Worm (Caenorhabditis elegans) whole organism, L2 larva: ENCODE measurements around the gene srbc-44.

Source experiments
- F13H6.1 ChIP-seq: sonication (generic microtip); optimal IDR thresholded peaks from 2 replicates; lab custom pipeline; 2016; ENCODE audit warnings: missing genetic modification characterization, missing compliant biosample characterization
- R02D3.7 ChIP-seq: fragments of 150-350 bp; optimal IDR thresholded peaks from 2 replicates; lab custom pipeline; 2014; ENCODE audit warnings: missing biosample characterization, missing genetic modification characterization
- Y55F3AM.14 ChIP-seq: fragments of 200-800 bp; sonication (Bioruptor generic); optimal IDR thresholded peaks from 2 replicates; lab custom pipeline; 2018; ENCODE audit warnings: mild to moderate bottlenecking, missing genetic modification characterization, missing compliant biosample characterization
- ZK546.5 ChIP-seq: sonication (generic microtip); optimal IDR thresholded peaks from 2 replicates; lab custom pipeline; 2017; ENCODE audit warnings: missing biosample characterization, missing genetic modification characterization
- alr-1 ChIP-seq: fragments of 150-350 bp; optimal IDR thresholded peaks from 2 replicates; lab custom pipeline; 2014; ENCODE audit warnings: missing biosample characterization, missing genetic modification characterization
- aly-2 ChIP-seq: fragments of 150-350 bp; optimal IDR thresholded peaks from 2 replicates; lab custom pipeline; 2014; ENCODE audit warnings: missing biosample characterization, missing genetic modification characterization
- ama-1 ChIP-seq: fragments of 150-350 bp; optimal IDR thresholded peaks from 2 replicates; lab custom pipeline; 2018; ENCODE audit warnings: inconsistent platforms
- ceh-16 ChIP-seq: fragments of 150-350 bp; optimal IDR thresholded peaks from 2 replicates; lab custom pipeline; 2014; ENCODE audit warnings: missing biosample characterization, missing genetic modification characterization
- ceh-82 ChIP-seq: fragments of 150-350 bp; optimal IDR thresholded peaks from 2 replicates; lab custom pipeline; 2014; ENCODE audit warnings: missing biosample characterization, missing genetic modification characterization
- dmd-4 ChIP-seq: sonication (generic microtip); optimal IDR thresholded peaks from 2 replicates; lab custom pipeline; 2017; ENCODE audit warnings: missing biosample characterization, missing genetic modification characterization
- egl-27 ChIP-seq: sonication (generic microtip); optimal IDR thresholded peaks from 3 replicates; lab custom pipeline; 2017; ENCODE audit warnings: missing biosample characterization, missing genetic modification reagents, missing genetic modification characterization
- elt-1 ChIP-seq: fragments of 150-350 bp; optimal IDR thresholded peaks from 2 replicates; lab custom pipeline; 2014; ENCODE audit warnings: missing biosample characterization, missing genetic modification characterization
- elt-3 ChIP-seq: sonication (generic microtip); optimal IDR thresholded peaks from 2 replicates; lab custom pipeline; 2017; ENCODE audit warnings: missing biosample characterization, missing genetic modification characterization
- fos-1 ChIP-seq: fragments of 150-350 bp; optimal IDR thresholded peaks from 2 replicates; lab custom pipeline; 2014; ENCODE audit warnings: missing biosample characterization, missing genetic modification characterization
- gmeb-1 ChIP-seq: fragments of 150-350 bp; optimal IDR thresholded peaks from 2 replicates; lab custom pipeline; 2014; ENCODE audit warnings: missing biosample characterization, missing genetic modification characterization
- lin-13 ChIP-seq: fragments of 150-350 bp; optimal IDR thresholded peaks from 2 replicates; lab custom pipeline; 2014; ENCODE audit warnings: missing biosample characterization, missing genetic modification reagents, missing genetic modification characterization
- lin-39 ChIP-seq: fragments of 150-350 bp; optimal IDR thresholded peaks from 2 replicates; lab custom pipeline; 2014; ENCODE audit warnings: missing biosample characterization, missing genetic modification reagents, missing genetic modification characterization
- lsy-2 ChIP-seq, 2 experiments: fragments of 150-350 bp in 1 of 2; sonication (generic microtip) in 1 of 2; optimal IDR thresholded peaks; 2 replicates each; lab custom pipeline; 2014 to 2017; ENCODE audit warnings: missing biosample characterization in 2 of 2, missing genetic modification characterization in 2 of 2
- mab-5 ChIP-seq: fragments of 150-350 bp; optimal IDR thresholded peaks from 2 replicates; lab custom pipeline; 2014; ENCODE audit warnings: missing biosample characterization, missing genetic modification characterization
- mbf-1 ChIP-seq: sonication (generic microtip); optimal IDR thresholded peaks from 2 replicates; lab custom pipeline; 2017; ENCODE audit warnings: missing biosample characterization, missing genetic modification characterization
- mdl-1 ChIP-seq, 2 experiments: fragments of 150-350 bp in 1 of 2; sonication (generic microtip) in 1 of 2; optimal IDR thresholded peaks; 2 replicates each; lab custom pipeline; 2017; ENCODE audit warnings: missing biosample characterization in 2 of 2, missing genetic modification characterization in 2 of 2
- nhr-10 ChIP-seq: sonication (generic microtip); optimal IDR thresholded peaks from 2 replicates; lab custom pipeline; 2017; ENCODE audit warnings: missing biosample characterization, missing genetic modification characterization
- nhr-11 ChIP-seq: fragments of 150-350 bp; optimal IDR thresholded peaks from 2 replicates; lab custom pipeline; 2014; ENCODE audit warnings: missing biosample characterization, missing genetic modification characterization
- nhr-12 ChIP-seq: fragments of 150-350 bp; optimal IDR thresholded peaks from 2 replicates; lab custom pipeline; 2014; ENCODE audit warnings: missing biosample characterization, missing genetic modification characterization
- nhr-129 ChIP-seq: fragments of 150-350 bp; optimal IDR thresholded peaks from 2 replicates; lab custom pipeline; 2014; ENCODE audit warnings: missing biosample characterization, missing genetic modification characterization
- nhr-21 ChIP-seq: fragments of 150-350 bp; optimal IDR thresholded peaks from 2 replicates; lab custom pipeline; 2014; ENCODE audit warnings: missing biosample characterization, missing genetic modification characterization
- nhr-23 ChIP-seq: fragments of 150-350 bp; optimal IDR thresholded peaks from 2 replicates; lab custom pipeline; 2014; ENCODE audit warnings: missing biosample characterization, missing genetic modification reagents, missing genetic modification characterization
- nhr-237 ChIP-seq: fragments of 150-350 bp; optimal IDR thresholded peaks from 2 replicates; lab custom pipeline; 2014; ENCODE audit warnings: missing biosample characterization, missing genetic modification characterization
- nhr-25 ChIP-seq: fragments of 150-350 bp; sonication (generic microtip); optimal IDR thresholded peaks from 3 replicates; lab custom pipeline; 2014; ENCODE audit warnings: missing biosample characterization, missing genetic modification characterization
- nhr-6 ChIP-seq: fragments of 150-350 bp; optimal IDR thresholded peaks from 2 replicates; lab custom pipeline; 2014; ENCODE audit warnings: missing biosample characterization, missing genetic modification characterization
- skn-1 ChIP-seq: sonication (generic microtip); optimal IDR thresholded peaks from 2 replicates; lab custom pipeline; 2017; ENCODE audit warnings: missing biosample characterization, missing genetic modification characterization
- sma-3 ChIP-seq: sonication (generic microtip); optimal IDR thresholded peaks from 2 replicates; lab custom pipeline; 2016; ENCODE audit warnings: missing genetic modification reagents, missing genetic modification characterization, missing compliant biosample characterization
- sma-9 ChIP-seq, 2 experiments: fragments of 150-350 bp in 1 of 2; sonication (generic microtip) in 1 of 2; optimal IDR thresholded peaks; 2 replicates each; lab custom pipeline; 2014 to 2016; ENCODE audit warnings: missing genetic modification characterization in 2 of 2, mild to moderate bottlenecking in 1 of 2, missing biosample characterization in 1 of 2, missing compliant biosample characterization in 1 of 2, missing genetic modification reagents in 1 of 2, moderate library complexity in 1 of 2
- unc-39 ChIP-seq: fragments of 150-350 bp; optimal IDR thresholded peaks from 2 replicates; lab custom pipeline; 2014; ENCODE audit warnings: missing biosample characterization, missing genetic modification characterization
- unc-55 ChIP-seq: fragments of 150-350 bp; sonication (generic microtip); optimal IDR thresholded peaks from 3 replicates; lab custom pipeline; 2014; ENCODE audit warnings: missing biosample characterization, missing genetic modification reagents, missing genetic modification characterization
- unc-62 ChIP-seq: fragments of 150-350 bp; optimal IDR thresholded peaks from 2 replicates; lab custom pipeline; 2014; ENCODE audit warnings: missing biosample characterization, missing genetic modification reagents, missing genetic modification characterization
- zag-1 ChIP-seq: fragments of 150-350 bp; optimal IDR thresholded peaks from 2 replicates; lab custom pipeline; 2014; ENCODE audit warnings: missing biosample characterization, missing genetic modification characterization
- ztf-1 ChIP-seq: fragments of 200-800 bp; sonication (Bioruptor generic); conservative IDR thresholded peaks from 2 replicates; pipeline ENCODE4 v1.3.6; 2022; ENCODE audit warnings: missing genetic modification characterization, missing compliant biosample characterization

Gene srbc-44

ce11 chrV:12800171-12800570 is 11.8 kb upstream of the srbc-44 start, which contains the start of gene ugt-3:
Gene ugt-3, minus strand, starts transcription at chrV:12800271.
- TF ChIP-seq sma-9 (GFP tag; optimal IDR thresholded peaks at IDR 0.05; lab: Kevin White, UChicago): no peak
- TF ChIP-seq sma-9 (tag; optimal IDR thresholded peaks at IDR 0.05; lab: Kevin White, UChicago): no peak
- TF ChIP-seq R02D3.7: no peak
- TF ChIP-seq nhr-12 (tag; lab: Kevin White, UChicago): no peak
- TF ChIP-seq elt-1 (tag; lab: Kevin White, UChicago): no peak
- TF ChIP-seq unc-39 (tag; lab: Kevin White, UChicago): no peak
- no peak for TF ChIP-seq nhr-6
- TF ChIP-seq unc-55 (GFP tag; lab: Kevin White, UChicago): no peak
- no peak for TF ChIP-seq elt-3 (tag; lab: Kevin White, UChicago)
- TF ChIP-seq nhr-25 (tag; lab: Kevin White, UChicago): no peak
- no peak for TF ChIP-seq nhr-129 (tag; lab: Kevin White, UChicago)
- TF ChIP-seq unc-62 (GFP tag; lab: Kevin White, UChicago): no peak
- TF ChIP-seq alr-1 (tag; lab: Kevin White, UChicago): no peak
- TF ChIP-seq egl-27: no peak

- TF ChIP-seq ceh-82: no peak
- no peak for TF ChIP-seq Y55F3AM.14 (GFP tag; lab: Kevin White, UChicago)
- TF ChIP-seq nhr-25 (tag; lab: Kevin White, UChicago): no peak
- TF ChIP-seq unc-55 (GFP tag; lab: Kevin White, UChicago): no peak
- no peak for TF ChIP-seq mdl-1 (tag; optimal IDR thresholded peaks at IDR 0.05; lab: Kevin White, UChicago)
These were observed 9.6 kb upstream of the srbc-44 start, which contains the start of gene ugt-6 for ce11 chrV:12797992-12798391. Gene ugt-6, minus strand, starts transcription at chrV:12798224.

- TF ChIP-seq unc-62 (GFP tag; lab: Kevin White, UChicago) (no peak), ZK546.5 (no peak), elt-3 (tag; lab: Kevin White, UChicago) (no peak), F13H6.1 (tag; lab: Kevin White, UChicago) (no peak), ama-1 (no peak), nhr-21 (tag; lab: Kevin White, UChicago) (no peak), lsy-2 (tag; optimal IDR thresholded peaks at IDR 0.05; lab: Kevin White, UChicago) (no peak), mbf-1 (tag; lab: Kevin White, UChicago) (no peak), dmd-4 (tag; lab: Kevin White, UChicago) (no peak), lin-13 (GFP tag; lab: Kevin White, UChicago) (no peak), aly-2 (tag; lab: Kevin White, UChicago) (no peak), nhr-129 (tag; lab: Kevin White, UChicago) (no peak), zag-1 (no peak), mab-5 (tag; lab: Kevin White, UChicago) (no peak)
These were observed 8.6 kb upstream of the srbc-44 start for ce11 chrV:12796908-12797490.

- TF ChIP-seq nhr-6 (no peak), ceh-16 (tag; lab: Kevin White, UChicago) (no peak), ztf-1 (GFP tag; lab: Robert Waterston, UW) (no peak), nhr-237 (tag; lab: Kevin White, UChicago) (no peak), alr-1 (tag; lab: Kevin White, UChicago) (no peak), lsy-2 (tag; optimal IDR thresholded peaks at IDR 0.05; lab: Kevin White, UChicago) (no peak)
- TF ChIP-seq, all 48 proteins: peak for 0
These were observed 7.6 kb upstream of the srbc-44 start for ce11 chrV:12795927-12796326.

ce11 chrV:12795196-12795595 is 6.8 kb upstream of the srbc-44 start, which contains the start of gene ugt-4:
Gene ugt-4, minus strand, starts transcription at chrV:12795336.
- TF ChIP-seq sma-9 (GFP tag; optimal IDR thresholded peaks at IDR 0.05; lab: Kevin White, UChicago): peak; percentile 3
- TF ChIP-seq sma-9 (tag; optimal IDR thresholded peaks at IDR 0.05; lab: Kevin White, UChicago): no peak
- no peak for TF ChIP-seq nhr-23 (tag; lab: Kevin White, UChicago)
- TF ChIP-seq fos-1 (tag; lab: Kevin White, UChicago): peak; percentile 12
- TF ChIP-seq, all 48 proteins: peak for 2

- no peak for TF ChIP-seq sma-3 (GFP tag; lab: Kevin White, UChicago)
- peak; percentile 8 for TF ChIP-seq fos-1 (tag; lab: Kevin White, UChicago)
- no peak for TF ChIP-seq nhr-10 (tag; lab: Kevin White, UChicago)
- no peak for TF ChIP-seq nhr-11
- no peak for TF ChIP-seq unc-39 (tag; lab: Kevin White, UChicago)
- no peak for TF ChIP-seq gmeb-1 (tag; lab: Kevin White, UChicago)
- TF ChIP-seq nhr-23 (tag; lab: Kevin White, UChicago): no peak
- TF ChIP-seq ceh-16 (tag; lab: Kevin White, UChicago): no peak
- TF ChIP-seq lin-39 (tag; lab: Kevin White, UChicago): no peak
- TF ChIP-seq skn-1 (tag; lab: Kevin White, UChicago): peak; percentile 78
- TF ChIP-seq, all 48 proteins: peak for 2
These were observed 4.4 kb upstream of the srbc-44 start, which contains the start of gene ugt-5 for ce11 chrV:12792752-12793151. Gene ugt-5, minus strand, starts transcription at chrV:12792965.
